Fruit fly (Drosophila melanogaster) whole organism, prepupa: ENCODE data around the gene Sytalpha.

ENCODE experiments used
- CG3919 ChIP-seq: fragments of 200-800 bp; sonication (Bioruptor generic); optimal IDR thresholded peaks from 3 replicates; lab custom pipeline; 2016; ENCODE audit warnings: missing biosample characterization, missing genetic modification characterization
- CG6854 ChIP-seq: fragments of 200-800 bp; sonication (Bioruptor generic); optimal IDR thresholded peaks from 2 replicates; lab custom pipeline; 2017; ENCODE audit warnings: missing biosample characterization, mild to moderate bottlenecking, missing genetic modification characterization
- CG7368 ChIP-seq: fragments of 200-800 bp; sonication (Bioruptor generic); optimal IDR thresholded peaks from 3 replicates; lab custom pipeline; 2016; ENCODE audit warnings: missing biosample characterization, missing genetic modification characterization
- Eip78C ChIP-seq: fragments of 200-800 bp; sonication (Bioruptor generic); peaks from one replicate; lab custom pipeline; 2016; ENCODE audit warnings: missing biosample characterization, missing genetic modification characterization
- Ets96B ChIP-seq: fragments of 200-800 bp; optimal IDR thresholded peaks from 2 replicates; lab custom pipeline; 2019; ENCODE audit warnings: missing biosample characterization, mild to moderate bottlenecking, missing genetic modification characterization, moderate library complexity
- Gug ChIP-seq: fragments of 200-800 bp; sonication (Bioruptor generic); IDR thresholded peaks from 2 replicates; pipeline ENCODE4 v1.3.6; 2022; ENCODE audit warnings: missing biosample characterization, missing genetic modification characterization
- Hr39 ChIP-seq: fragments of 200-800 bp; sonication (Bioruptor generic); optimal IDR thresholded peaks from 2 replicates; lab custom pipeline; 2016; ENCODE audit warnings: missing biosample characterization, missing genetic modification characterization
- Hr4 ChIP-seq: fragments of 200-800 bp; sonication (Bioruptor generic); optimal IDR thresholded peaks from 3 replicates; lab custom pipeline; 2016; ENCODE audit warnings: missing biosample characterization, missing genetic modification characterization
- spab ChIP-seq: fragments of 200-800 bp; sonication (Bioruptor generic); optimal IDR thresholded peaks from 2 replicates; lab custom pipeline; 2017; ENCODE audit warnings: missing biosample characterization, mild to moderate bottlenecking, missing genetic modification characterization, missing genetic modification reagents

DNA sequence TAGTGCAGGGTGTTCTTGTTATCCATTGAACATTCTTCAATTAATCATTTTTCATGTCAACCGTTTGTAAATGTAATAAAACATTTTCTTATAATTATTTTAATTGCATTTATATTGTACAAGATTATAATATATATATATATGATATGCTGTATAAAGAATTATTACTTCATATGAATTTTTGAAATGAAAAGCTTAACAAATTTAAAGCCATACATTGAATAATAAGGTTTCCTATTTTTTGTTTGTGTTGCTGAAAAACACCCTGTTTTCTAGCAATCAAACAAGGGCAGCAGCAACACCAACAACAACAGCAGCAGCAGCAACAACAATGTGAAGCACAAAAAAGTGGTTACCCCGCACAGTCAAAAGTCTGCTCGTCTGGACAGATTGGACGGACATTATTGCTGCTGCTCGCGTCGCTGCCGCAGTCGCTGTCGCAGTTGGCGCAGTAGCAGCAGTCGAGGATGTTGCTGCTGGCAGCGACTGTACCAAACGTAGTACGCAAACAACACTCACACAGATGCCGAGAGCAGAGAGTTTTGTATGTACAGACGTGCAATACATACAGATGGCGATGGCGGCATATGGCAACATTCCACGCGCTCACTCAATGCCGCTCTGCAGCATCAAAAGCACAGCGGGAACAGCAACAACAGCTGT, 33.8 kb upstream of the Sytalpha start:
- no peak for TF ChIP-seq CG3919 (GFP tag; lab: Kevin White, UChicago)
- TF ChIP-seq CG7368 (GFP tag; lab: Kevin White, UChicago) = no peak
- TF ChIP-seq Eip78C (GFP tag; lab: Kevin White, UChicago) = peak; percentile 51
- TF ChIP-seq Hr4 = no peak
- TF ChIP-seq Gug (GFP tag; lab: Robert Waterston, UW) = no peak
- TF ChIP-seq Hr39 (GFP tag; lab: Kevin White, UChicago) = no peak
- TF ChIP-seq spab = no peak
- TF ChIP-seq CG6854 (GFP tag; lab: Kevin White, UChicago) = no peak
- TF ChIP-seq Ets96B (tag; lab: Kevin White, UChicago) = peak; percentile 60
